Worm (Caenorhabditis elegans) whole organism, L1 larva: ENCODE measurements around the gene C49F8.3.
A peak's percentile ranks its signal among the peaks of the same experiment; 100 is the strongest.

ENCODE experiments used
- C04F5.9 ChIP-seq: sonication (generic microtip); optimal IDR thresholded peaks from 2 replicates; lab custom pipeline; 2016; ENCODE audit warnings: missing genetic modification characterization, missing compliant biosample characterization
- C16A3.4 ChIP-seq: fragments of 150-350 bp; optimal IDR thresholded peaks from 2 replicates; lab custom pipeline; 2014; ENCODE audit warnings: missing biosample characterization, missing genetic modification characterization
- F16B12.6 ChIP-seq: fragments of 150-350 bp; optimal IDR thresholded peaks from 2 replicates; lab custom pipeline; 2014; ENCODE audit warnings: missing biosample characterization, missing genetic modification characterization
- aha-1 ChIP-seq: fragments of 150-350 bp; optimal IDR thresholded peaks from 2 replicates; lab custom pipeline; 2014; ENCODE audit warnings: missing biosample characterization, missing genetic modification characterization
- aly-2 ChIP-seq: fragments of 150-350 bp; optimal IDR thresholded peaks from 2 replicates; lab custom pipeline; 2014; ENCODE audit warnings: missing biosample characterization, missing genetic modification characterization
- ama-1 ChIP-seq: fragments of 150-350 bp; optimal IDR thresholded peaks from 2 replicates; lab custom pipeline; 2014
- blmp-1 ChIP-seq: fragments of 150-350 bp; optimal IDR thresholded peaks from 2 replicates; lab custom pipeline; 2014; ENCODE audit warnings: missing biosample characterization, missing genetic modification characterization
- ceh-8 ChIP-seq: fragments of 200-800 bp; sonication (Bioruptor generic); optimal IDR thresholded peaks from 2 replicates; lab custom pipeline; 2018; ENCODE audit warnings: mild to moderate bottlenecking, missing genetic modification characterization, moderate library complexity, missing compliant biosample characterization
- ceh-90 ChIP-seq: sonication (generic microtip); optimal IDR thresholded peaks from 2 replicates; lab custom pipeline; 2016; ENCODE audit warnings: missing genetic modification characterization, missing compliant biosample characterization
- dpl-1 ChIP-seq, 3 experiments: fragments of 150-350 bp in 2 of 3; sonication (generic microtip) in 1 of 3; optimal IDR thresholded peaks; 2 replicates each; lab custom pipeline; 2014 to 2017; ENCODE audit warnings: missing biosample characterization in 3 of 3, missing genetic modification characterization in 3 of 3, missing genetic modification reagents in 3 of 3
- dsc-1 ChIP-seq: sonication (generic microtip); optimal IDR thresholded peaks from 2 replicates; lab custom pipeline; 2016; ENCODE audit warnings: mild to moderate bottlenecking, missing genetic modification characterization, missing compliant biosample characterization
- efl-1 ChIP-seq, 4 experiments: fragments of 150-350 bp; optimal IDR thresholded peaks in 3 of 4; peaks in 1 of 4; 1 replicate in 1 of 4; 2 replicates in 3 of 4; lab custom pipeline; 2014; ENCODE audit warnings: missing biosample characterization in 2 of 4, missing genetic modification characterization in 2 of 4, missing genetic modification reagents in 2 of 4
- egl-13 ChIP-seq: sonication (generic microtip); optimal IDR thresholded peaks from 2 replicates; lab custom pipeline; 2016; ENCODE audit warnings: missing genotype, missing genetic modification reagents, missing genetic modification characterization, missing compliant biosample characterization
- egl-27 ChIP-seq, 2 experiments: fragments of 150-350 bp in 1 of 2; sonication (generic microtip); optimal IDR thresholded peaks; 3 replicates each; lab custom pipeline; 2017 to 2018; ENCODE audit warnings: missing biosample characterization in 2 of 2, missing genetic modification characterization in 2 of 2, missing genetic modification reagents in 2 of 2
- elt-2 ChIP-seq: sonication (generic microtip); optimal IDR thresholded peaks from 2 replicates; lab custom pipeline; 2016; ENCODE audit warnings: missing genetic modification characterization, mild to moderate bottlenecking, inconsistent platforms, missing compliant biosample characterization, missing genetic modification reagents
- elt-3 ChIP-seq, 6 experiments: fragments of 150-350 bp in 1 of 6; sonication (generic microtip); optimal IDR thresholded peaks; 2 replicates each; lab custom pipeline; 2017 to 2018; ENCODE audit warnings: missing biosample characterization in 6 of 6, missing genetic modification characterization in 6 of 6, inconsistent platforms in 1 of 6
- fkh-4 ChIP-seq: sonication (generic microtip); optimal IDR thresholded peaks from 2 replicates; lab custom pipeline; 2016; ENCODE audit warnings: missing compliant biosample characterization, missing genetic modification characterization, borderline replicate concordance
- hlh-17 ChIP-seq: fragments of 200-800 bp; sonication (Bioruptor generic); optimal IDR thresholded peaks from 2 replicates; lab custom pipeline; 2018; ENCODE audit warnings: missing genetic modification characterization, mild to moderate bottlenecking, missing compliant biosample characterization, moderate library complexity, borderline replicate concordance
- hlh-4 ChIP-seq: sonication (generic microtip); optimal IDR thresholded peaks from 2 replicates; lab custom pipeline; 2016; ENCODE audit warnings: mild to moderate bottlenecking, missing genetic modification characterization, missing compliant biosample characterization
- hpl-2 ChIP-seq: fragments of 150-350 bp; optimal IDR thresholded peaks from 2 replicates; lab custom pipeline; 2014; ENCODE audit warnings: missing biosample characterization, missing genetic modification reagents, missing genetic modification characterization
- irx-1 ChIP-seq: sonication (generic microtip); optimal IDR thresholded peaks from 2 replicates; lab custom pipeline; 2016; ENCODE audit warnings: missing genetic modification characterization, missing compliant biosample characterization
- isw-1 ChIP-seq: fragments of 200-800 bp; sonication (Bioruptor generic); IDR thresholded peaks from 2 replicates; pipeline ENCODE4 v1.3.6; 2022; ENCODE audit warnings: missing genetic modification characterization, missing compliant biosample characterization
- jun-1 ChIP-seq: fragments of 150-350 bp; optimal IDR thresholded peaks from 2 replicates; lab custom pipeline; 2014; ENCODE audit warnings: missing biosample characterization, missing genetic modification reagents, missing genetic modification characterization
- lin-13 ChIP-seq: fragments of 150-350 bp; optimal IDR thresholded peaks from 2 replicates; lab custom pipeline; 2014; ENCODE audit warnings: missing biosample characterization, missing genetic modification reagents, missing genetic modification characterization
- lin-14 ChIP-seq: fragments of 200-800 bp; sonication (Bioruptor generic); optimal IDR thresholded peaks from 2 replicates; lab custom pipeline; 2018; ENCODE audit warnings: mild to moderate bottlenecking, missing genetic modification characterization, moderate library complexity, missing compliant biosample characterization
- lin-15B ChIP-seq: fragments of 150-350 bp; sonication (generic microtip); optimal IDR thresholded peaks from 3 replicates; lab custom pipeline; 2014; ENCODE audit warnings: missing biosample characterization, missing genetic modification characterization
- mdl-1 ChIP-seq, 2 experiments: fragments of 150-350 bp; optimal IDR thresholded peaks; 2 replicates each; lab custom pipeline; 2014 to 2017; ENCODE audit warnings: missing biosample characterization in 2 of 2, missing genetic modification characterization in 2 of 2, inconsistent platforms in 1 of 2
- mep-1 ChIP-seq: fragments of 150-350 bp; optimal IDR thresholded peaks from 2 replicates; lab custom pipeline; 2014; ENCODE audit warnings: missing biosample characterization, missing genetic modification characterization
- nhr-11 ChIP-seq: fragments of 150-350 bp; optimal IDR thresholded peaks from 2 replicates; lab custom pipeline; 2014; ENCODE audit warnings: missing biosample characterization, missing genetic modification characterization
- nhr-12 ChIP-seq: sonication (generic microtip); optimal IDR thresholded peaks from 2 replicates; lab custom pipeline; 2017; ENCODE audit warnings: missing biosample characterization, missing genetic modification characterization
- nhr-20 ChIP-seq: sonication (generic microtip); optimal IDR thresholded peaks from 2 replicates; lab custom pipeline; 2016; ENCODE audit warnings: mild to moderate bottlenecking, missing genetic modification characterization, missing compliant biosample characterization
- nhr-237 ChIP-seq: fragments of 150-350 bp; optimal IDR thresholded peaks from 2 replicates; lab custom pipeline; 2014; ENCODE audit warnings: missing biosample characterization, missing genetic modification characterization
- nhr-28 ChIP-seq: fragments of 150-350 bp; optimal IDR thresholded peaks from 2 replicates; lab custom pipeline; 2014; ENCODE audit warnings: missing biosample characterization, missing genetic modification characterization
- nhr-47 ChIP-seq: sonication (generic microtip); optimal IDR thresholded peaks from 2 replicates; lab custom pipeline; 2016; ENCODE audit warnings: mild to moderate bottlenecking, missing genetic modification characterization, moderate library complexity, missing compliant biosample characterization
- nhr-71 ChIP-seq: sonication (generic microtip); optimal IDR thresholded peaks from 2 replicates; lab custom pipeline; 2016; ENCODE audit warnings: mild to moderate bottlenecking, missing genetic modification characterization, moderate library complexity, missing compliant biosample characterization
- nhr-76 ChIP-seq: sonication (generic microtip); optimal IDR thresholded peaks from 2 replicates; lab custom pipeline; 2017; ENCODE audit warnings: missing biosample characterization, missing genetic modification characterization
- nhr-77 ChIP-seq: fragments of 150-350 bp; optimal IDR thresholded peaks from 2 replicates; lab custom pipeline; 2014; ENCODE audit warnings: missing biosample characterization, missing genetic modification characterization
- nhr-90 ChIP-seq: sonication (generic microtip); optimal IDR thresholded peaks from 2 replicates; lab custom pipeline; 2016; ENCODE audit warnings: mild to moderate bottlenecking, missing genetic modification characterization, missing compliant biosample characterization; ENCODE audit not compliant: poor library complexity
- pag-3 ChIP-seq: sonication (generic microtip); optimal IDR thresholded peaks from 2 replicates; lab custom pipeline; 2017; ENCODE audit warnings: missing genetic modification characterization, mild to moderate bottlenecking, missing compliant biosample characterization, antibody characterized with exemption, borderline replicate concordance; ENCODE audit not compliant: insufficient read depth
- pqm-1 ChIP-seq: sonication (generic microtip); optimal IDR thresholded peaks from 3 replicates; lab custom pipeline; 2017; ENCODE audit warnings: missing biosample characterization, missing genetic modification characterization
- skn-1 ChIP-seq: fragments of 150-350 bp; optimal IDR thresholded peaks from 2 replicates; lab custom pipeline; 2014; ENCODE audit warnings: missing biosample characterization, missing genetic modification characterization
- snpc-4 ChIP-seq: fragments of 150-350 bp; optimal IDR thresholded peaks from 2 replicates; lab custom pipeline; 2014; ENCODE audit warnings: missing biosample characterization, missing genetic modification characterization
- snu-23 ChIP-seq: sonication (generic microtip); optimal IDR thresholded peaks from 2 replicates; lab custom pipeline; 2016; ENCODE audit warnings: missing genetic modification characterization, missing compliant biosample characterization
- swsn-7 ChIP-seq: sonication (generic microtip); optimal IDR thresholded peaks from 2 replicates; lab custom pipeline; 2016; ENCODE audit warnings: missing genetic modification characterization, missing compliant biosample characterization
- tbx-2 ChIP-seq: sonication (generic microtip); optimal IDR thresholded peaks from 2 replicates; lab custom pipeline; 2016; ENCODE audit warnings: missing genetic modification characterization, missing compliant biosample characterization
- tlp-1 ChIP-seq: fragments of 150-350 bp; optimal IDR thresholded peaks from 2 replicates; lab custom pipeline; 2014; ENCODE audit warnings: missing biosample characterization, missing genetic modification characterization
- unc-130 ChIP-seq: fragments of 150-350 bp; optimal IDR thresholded peaks from 2 replicates; lab custom pipeline; 2017; ENCODE audit warnings: missing biosample characterization, missing genetic modification characterization, inconsistent platforms
- unc-30 ChIP-seq: sonication (generic microtip); optimal IDR thresholded peaks from 2 replicates; lab custom pipeline; 2017; ENCODE audit warnings: missing biosample characterization, missing genetic modification characterization
- unc-62 ChIP-seq: fragments of 150-350 bp; optimal IDR thresholded peaks from 2 replicates; lab custom pipeline; 2014; ENCODE audit warnings: missing biosample characterization, missing genetic modification reagents, missing genetic modification characterization
- unc-86 ChIP-seq: sonication (generic microtip); optimal IDR thresholded peaks from 2 replicates; lab custom pipeline; 2016; ENCODE audit warnings: missing genetic modification characterization, missing compliant biosample characterization
- vab-15 ChIP-seq: sonication (generic microtip); optimal IDR thresholded peaks from 2 replicates; lab custom pipeline; 2017; ENCODE audit warnings: missing genotype, mild to moderate bottlenecking, missing genetic modification characterization, missing compliant biosample characterization
- zag-1 ChIP-seq: fragments of 150-350 bp; optimal IDR thresholded peaks from 2 replicates; lab custom pipeline; 2014; ENCODE audit warnings: missing biosample characterization, missing genetic modification characterization
- zip-4 ChIP-seq: fragments of 200-800 bp; sonication (Bioruptor generic); optimal IDR thresholded peaks from 2 replicates; lab custom pipeline; 2018; ENCODE audit warnings: mild to moderate bottlenecking, missing genetic modification characterization, moderate library complexity, missing compliant biosample characterization
- ztf-4 ChIP-seq: fragments of 150-350 bp; optimal IDR thresholded peaks from 2 replicates; lab custom pipeline; 2014; ENCODE audit warnings: missing biosample characterization, missing genetic modification characterization

C49F8.3 gene

ce11 chrX:13348417-13348816 lies 38.9 kb downstream of the C49F8.3 start (continued):
- TF ChIP-seq elt-3 (tag; optimal IDR thresholded peaks at IDR 0.05; lab: Kevin White, UChicago) (peak in 5 of 6 experiments; percentile 22 to 96 (median 69)), dsc-1 (tag; lab: Kevin White, UChicago) (no peak), hlh-4 (tag; lab: Kevin White, UChicago) (no peak), nhr-12 (no peak), snu-23 (GFP tag; lab: Kevin White, UChicago) (peak; percentile 86), nhr-76 (tag; lab: Kevin White, UChicago) (no peak), nhr-90 (tag; lab: Kevin White, UChicago) (peak; percentile 84), skn-1 (peak; percentile 67), tbx-2 (tag; lab: Kevin White, UChicago) (peak; percentile 82), zip-4 (no peak), snpc-4 (tag; lab: Kevin White, UChicago) (no peak), ceh-8 (GFP tag; lab: Kevin White, UChicago) (no peak), nhr-77 (tag; lab: Kevin White, UChicago) (no peak), lin-13 (GFP tag; lab: Kevin White, UChicago) (peak; percentile 33), efl-1 (optimal IDR thresholded peaks at IDR 0.05; lab: Kevin White, UChicago) (no peak), efl-1 (GFP tag; optimal IDR thresholded peaks at IDR 0.05 in 1 of 2; lab: Kevin White, UChicago) (no peak), unc-62 (GFP tag; lab: Kevin White, UChicago) (no peak), nhr-47 (tag; lab: Kevin White, UChicago) (peak; percentile 62), vab-15 (tag; lab: Kevin White, UChicago) (no peak), irx-1 (tag; lab: Kevin White, UChicago) (no peak), dpl-1 (GFP tag; optimal IDR thresholded peaks at IDR 0.05; lab: Kevin White, UChicago) (no peak), fkh-4 (tag; lab: Kevin White, UChicago) (no peak), zag-1 (no peak), pqm-1 (tag; lab: Kevin White, UChicago) (no peak), hpl-2 (GFP tag; lab: Kevin White, UChicago) (no peak), nhr-20 (tag; lab: Kevin White, UChicago) (peak; percentile 91), nhr-71 (tag; lab: Kevin White, UChicago) (peak; percentile 94), ztf-4 (tag; lab: Kevin White, UChicago) (peak; percentile 7), mep-1 (no peak), mdl-1 (tag; optimal IDR thresholded peaks at IDR 0.05; lab: Kevin White, UChicago) (peak in 1 of 2 experiments; percentile 87), ama-1 (no peak), isw-1 (GFP tag; lab: Robert Waterston, UW) (no peak), tlp-1 (tag; lab: Kevin White, UChicago) (no peak), lin-15B (tag; lab: Kevin White, UChicago) (no peak), nhr-11 (tag; lab: Kevin White, UChicago) (no peak), swsn-7 (tag; lab: Kevin White, UChicago) (no peak), egl-27 (tag; optimal IDR thresholded peaks at IDR 0.05; lab: Kevin White, UChicago) (no peak), nhr-237 (tag; lab: Kevin White, UChicago) (no peak), unc-130 (tag; lab: Kevin White, UChicago) (peak; percentile 6), unc-30 (tag; lab: Kevin White, UChicago) (no peak), ceh-90 (tag; lab: Kevin White, UChicago) (no peak), jun-1 (tag; lab: Kevin White, UChicago) (no peak), nhr-28 (no peak), pag-3 (tag; lab: Kevin White, UChicago) (no peak), C16A3.4 (peak; percentile 64), hlh-17 (GFP tag; lab: Kevin White, UChicago) (no peak), egl-13 (tag; lab: Kevin White, UChicago) (no peak), aha-1 (tag; lab: Kevin White, UChicago) (no peak), F16B12.6 (tag; lab: Kevin White, UChicago) (no peak), blmp-1 (peak; percentile 71), lin-14 (GFP tag; lab: Kevin White, UChicago) (peak; percentile 77), unc-86 (no peak), C04F5.9 (tag; lab: Kevin White, UChicago) (no peak), aly-2 (tag; lab: Kevin White, UChicago) (no peak), elt-2 (tag; lab: Kevin White, UChicago) (peak; percentile 59)
